Fruit fly (Drosophila melanogaster) whole organism, wandering third instar larva: Measurements from ENCODE around the gene CG34409.

Experiments used
- HLH106 ChIP-seq: fragments of 200-800 bp; optimal IDR thresholded peaks from 3 replicates; lab custom pipeline; 2019; ENCODE audit warnings: missing biosample characterization, mild to moderate bottlenecking, missing genetic modification characterization, moderate library complexity
- Sp1 ChIP-seq: fragments of 200-800 bp; sonication (Bioruptor generic); optimal IDR thresholded peaks from 3 replicates; lab custom pipeline; 2019; ENCODE audit warnings: missing biosample characterization, mild to moderate bottlenecking, missing genetic modification characterization, moderate library complexity

DNA sequence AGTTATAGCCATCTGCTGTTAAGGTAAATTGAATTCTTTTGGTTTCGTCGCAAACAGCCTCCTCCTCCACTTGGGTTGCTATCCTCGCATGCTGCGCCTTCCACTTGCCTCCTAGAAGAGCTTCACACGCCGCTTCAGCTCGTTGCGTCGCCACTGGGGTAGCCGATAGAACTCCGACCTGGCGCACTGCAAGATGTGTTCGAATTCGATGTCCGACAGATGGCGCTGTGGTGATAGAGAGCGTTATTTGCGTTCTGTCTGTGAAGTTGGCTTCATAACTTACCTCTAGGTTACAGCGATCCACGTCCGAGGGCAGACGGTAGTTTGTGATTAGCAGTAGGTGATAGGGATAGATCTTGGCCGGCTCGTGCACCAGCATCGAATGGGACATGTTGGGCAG lies 51.2 kb downstream of the CG34409 start:
- TF ChIP-seq HLH106 (no peak), Sp1 (GFP tag; lab: Kevin White, UChicago) (no peak)
